Worm (Caenorhabditis elegans) whole organism, L2 larva: ENCODE data around the gene elo-8.

Experiments used
- C34F6.9 ChIP-seq: fragments of 150-350 bp; optimal IDR thresholded peaks from 2 replicates; lab custom pipeline; 2014; ENCODE audit warnings: missing biosample characterization, missing genetic modification characterization
- R02D3.7 ChIP-seq: fragments of 150-350 bp; optimal IDR thresholded peaks from 2 replicates; lab custom pipeline; 2014; ENCODE audit warnings: missing biosample characterization, missing genetic modification characterization
- Y55F3AM.14 ChIP-seq: fragments of 200-800 bp; sonication (Bioruptor generic); optimal IDR thresholded peaks from 2 replicates; lab custom pipeline; 2018; ENCODE audit warnings: mild to moderate bottlenecking, missing genetic modification characterization, missing compliant biosample characterization
- ZK546.5 ChIP-seq: sonication (generic microtip); optimal IDR thresholded peaks from 2 replicates; lab custom pipeline; 2017; ENCODE audit warnings: missing biosample characterization, missing genetic modification characterization
- alr-1 ChIP-seq: fragments of 150-350 bp; optimal IDR thresholded peaks from 2 replicates; lab custom pipeline; 2014; ENCODE audit warnings: missing biosample characterization, missing genetic modification characterization
- ama-1 ChIP-seq: fragments of 150-350 bp; optimal IDR thresholded peaks from 2 replicates; lab custom pipeline; 2018; ENCODE audit warnings: inconsistent platforms
- blmp-1 ChIP-seq: sonication (generic microtip); optimal IDR thresholded peaks from 2 replicates; lab custom pipeline; 2017; ENCODE audit warnings: missing genetic modification characterization, mild to moderate bottlenecking, missing compliant biosample characterization, antibody characterized with exemption, moderate library complexity; ENCODE audit not compliant: insufficient read depth
- ceh-82 ChIP-seq: fragments of 150-350 bp; optimal IDR thresholded peaks from 2 replicates; lab custom pipeline; 2014; ENCODE audit warnings: missing biosample characterization, missing genetic modification characterization
- dmd-4 ChIP-seq: sonication (generic microtip); optimal IDR thresholded peaks from 2 replicates; lab custom pipeline; 2017; ENCODE audit warnings: missing biosample characterization, missing genetic modification characterization
- egl-27 ChIP-seq: sonication (generic microtip); optimal IDR thresholded peaks from 3 replicates; lab custom pipeline; 2017; ENCODE audit warnings: missing biosample characterization, missing genetic modification reagents, missing genetic modification characterization
- elt-3 ChIP-seq: sonication (generic microtip); optimal IDR thresholded peaks from 2 replicates; lab custom pipeline; 2017; ENCODE audit warnings: missing biosample characterization, missing genetic modification characterization
- fos-1 ChIP-seq: fragments of 150-350 bp; optimal IDR thresholded peaks from 2 replicates; lab custom pipeline; 2014; ENCODE audit warnings: missing biosample characterization, missing genetic modification characterization
- gmeb-1 ChIP-seq: fragments of 150-350 bp; optimal IDR thresholded peaks from 2 replicates; lab custom pipeline; 2014; ENCODE audit warnings: missing biosample characterization, missing genetic modification characterization
- lin-11 ChIP-seq: fragments of 150-350 bp; sonication (generic microtip); optimal IDR thresholded peaks from 2 replicates; lab custom pipeline; 2014; ENCODE audit warnings: missing biosample characterization, missing genetic modification characterization, inconsistent platforms, mixed read lengths
- lin-39 ChIP-seq: fragments of 150-350 bp; optimal IDR thresholded peaks from 2 replicates; lab custom pipeline; 2014; ENCODE audit warnings: missing biosample characterization, missing genetic modification reagents, missing genetic modification characterization
- lsy-2 ChIP-seq, 2 experiments: fragments of 150-350 bp in 1 of 2; sonication (generic microtip) in 1 of 2; optimal IDR thresholded peaks; 2 replicates each; lab custom pipeline; 2014 to 2017; ENCODE audit warnings: missing biosample characterization in 2 of 2, missing genetic modification characterization in 2 of 2
- mbf-1 ChIP-seq: sonication (generic microtip); optimal IDR thresholded peaks from 2 replicates; lab custom pipeline; 2017; ENCODE audit warnings: missing biosample characterization, missing genetic modification characterization
- mdl-1 ChIP-seq, 2 experiments: fragments of 150-350 bp in 1 of 2; sonication (generic microtip) in 1 of 2; optimal IDR thresholded peaks; 2 replicates each; lab custom pipeline; 2017; ENCODE audit warnings: missing biosample characterization in 2 of 2, missing genetic modification characterization in 2 of 2
- nhr-11 ChIP-seq: fragments of 150-350 bp; optimal IDR thresholded peaks from 2 replicates; lab custom pipeline; 2014; ENCODE audit warnings: missing biosample characterization, missing genetic modification characterization
- nhr-129 ChIP-seq: fragments of 150-350 bp; optimal IDR thresholded peaks from 2 replicates; lab custom pipeline; 2014; ENCODE audit warnings: missing biosample characterization, missing genetic modification characterization
- nhr-21 ChIP-seq: fragments of 150-350 bp; optimal IDR thresholded peaks from 2 replicates; lab custom pipeline; 2014; ENCODE audit warnings: missing biosample characterization, missing genetic modification characterization
- nhr-237 ChIP-seq: fragments of 150-350 bp; optimal IDR thresholded peaks from 2 replicates; lab custom pipeline; 2014; ENCODE audit warnings: missing biosample characterization, missing genetic modification characterization
- nhr-25 ChIP-seq: fragments of 150-350 bp; sonication (generic microtip); optimal IDR thresholded peaks from 3 replicates; lab custom pipeline; 2014; ENCODE audit warnings: missing biosample characterization, missing genetic modification characterization
- peb-1 ChIP-seq: fragments of 150-350 bp; optimal IDR thresholded peaks from 2 replicates; lab custom pipeline; 2014; ENCODE audit warnings: missing biosample characterization, missing genetic modification characterization
- sma-3 ChIP-seq: sonication (generic microtip); optimal IDR thresholded peaks from 2 replicates; lab custom pipeline; 2016; ENCODE audit warnings: missing genetic modification reagents, missing genetic modification characterization, missing compliant biosample characterization
- sma-9 ChIP-seq, 2 experiments: fragments of 150-350 bp in 1 of 2; sonication (generic microtip) in 1 of 2; optimal IDR thresholded peaks; 2 replicates each; lab custom pipeline; 2014 to 2016; ENCODE audit warnings: missing genetic modification characterization in 2 of 2, mild to moderate bottlenecking in 1 of 2, missing biosample characterization in 1 of 2, missing compliant biosample characterization in 1 of 2, missing genetic modification reagents in 1 of 2, moderate library complexity in 1 of 2
- unc-39 ChIP-seq: fragments of 150-350 bp; optimal IDR thresholded peaks from 2 replicates; lab custom pipeline; 2014; ENCODE audit warnings: missing biosample characterization, missing genetic modification characterization
- unc-55 ChIP-seq: fragments of 150-350 bp; sonication (generic microtip); optimal IDR thresholded peaks from 3 replicates; lab custom pipeline; 2014; ENCODE audit warnings: missing biosample characterization, missing genetic modification reagents, missing genetic modification characterization
- zag-1 ChIP-seq: fragments of 150-350 bp; optimal IDR thresholded peaks from 2 replicates; lab custom pipeline; 2014; ENCODE audit warnings: missing biosample characterization, missing genetic modification characterization
- ztf-4 ChIP-seq: fragments of 150-350 bp; optimal IDR thresholded peaks from 2 replicates; lab custom pipeline; 2014; ENCODE audit warnings: missing biosample characterization, missing genetic modification characterization

Gene elo-8

DNA sequence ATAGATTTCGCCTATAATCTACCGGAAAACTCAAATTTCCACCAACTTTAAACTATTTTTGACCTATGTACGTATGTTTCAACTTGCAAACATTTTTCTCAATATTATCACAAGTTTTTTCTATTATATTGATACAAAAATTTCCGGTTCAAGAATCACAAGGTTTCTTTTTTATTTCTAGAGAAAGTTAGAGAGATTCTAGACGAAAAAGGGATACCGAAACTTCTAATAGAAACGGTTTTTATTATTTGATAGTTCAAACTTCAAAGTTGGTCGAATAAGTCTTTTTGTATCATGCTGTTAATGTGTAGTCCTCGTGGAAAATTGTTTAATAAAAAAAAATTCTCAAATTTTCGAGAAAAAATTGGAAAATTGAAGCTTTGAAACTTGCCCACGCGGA is 23.2 kb upstream of the elo-8 start:
- peak; percentile 23 for TF ChIP-seq sma-3
- peak; percentile 82 for TF ChIP-seq nhr-25 (tag; lab: Kevin White, UChicago)
- peak; percentile 75 for TF ChIP-seq sma-9 (GFP tag; optimal IDR thresholded peaks at IDR 0.05; lab: Kevin White, UChicago)
- no peak for TF ChIP-seq sma-9 (tag; optimal IDR thresholded peaks at IDR 0.05; lab: Kevin White, UChicago)
- TF ChIP-seq gmeb-1 = peak; percentile 23
- TF ChIP-seq dmd-4 = no peak
- peak; percentile 38 for TF ChIP-seq nhr-21 (tag; lab: Kevin White, UChicago)
- TF ChIP-seq blmp-1 (tag; lab: Kevin White, UChicago) = peak; percentile 70
- no peak for TF ChIP-seq lin-11 (tag; lab: Kevin White, UChicago)
- no peak for TF ChIP-seq ztf-4 (tag; lab: Kevin White, UChicago)
- TF ChIP-seq ceh-82 (tag; lab: Kevin White, UChicago) = no peak

DNA sequence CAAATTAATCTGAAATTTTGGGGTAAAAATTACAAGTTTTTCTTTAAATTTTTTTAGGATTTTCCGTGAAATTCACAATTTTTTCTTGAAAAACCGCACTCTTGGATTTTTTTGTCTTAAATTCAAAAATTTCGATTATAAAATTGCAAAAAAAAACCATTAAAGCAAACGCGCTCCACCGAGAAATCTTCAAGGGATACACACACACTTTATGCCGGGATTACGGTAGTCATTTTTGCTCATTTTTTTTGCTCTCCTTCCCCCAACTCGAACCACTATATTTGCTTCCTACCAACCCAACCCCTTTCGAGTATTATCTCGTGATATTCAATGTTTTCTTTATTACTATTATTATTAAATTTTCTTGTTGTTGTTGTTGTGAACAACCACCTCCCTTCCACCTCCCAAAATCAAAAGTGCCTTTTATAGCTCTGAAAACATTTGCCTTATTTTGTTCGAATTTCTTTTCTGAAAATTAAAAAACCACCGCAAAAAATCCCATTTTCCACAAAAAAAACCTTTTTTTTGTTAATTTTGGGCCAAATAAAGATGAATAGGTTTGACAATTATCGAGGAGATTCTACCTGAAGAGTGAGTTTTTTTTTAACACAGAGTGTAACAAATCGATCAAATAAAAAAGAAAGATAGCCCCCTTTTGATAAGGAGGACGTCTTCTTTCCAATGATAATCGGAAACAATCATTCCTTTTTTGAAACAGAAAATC is 20.0 kb upstream of the elo-8 start, which contains the start of gene Y47D3A.32:
Gene Y47D3A.32, plus strand, starts transcription at position 674 of the 724 bp plus-strand sequence.
- no peak for TF ChIP-seq egl-27 (tag; lab: Kevin White, UChicago)
- no peak for TF ChIP-seq unc-55 (GFP tag; lab: Kevin White, UChicago)
- TF ChIP-seq lsy-2 (tag; optimal IDR thresholded peaks at IDR 0.05; lab: Kevin White, UChicago) = no peak

DNA sequence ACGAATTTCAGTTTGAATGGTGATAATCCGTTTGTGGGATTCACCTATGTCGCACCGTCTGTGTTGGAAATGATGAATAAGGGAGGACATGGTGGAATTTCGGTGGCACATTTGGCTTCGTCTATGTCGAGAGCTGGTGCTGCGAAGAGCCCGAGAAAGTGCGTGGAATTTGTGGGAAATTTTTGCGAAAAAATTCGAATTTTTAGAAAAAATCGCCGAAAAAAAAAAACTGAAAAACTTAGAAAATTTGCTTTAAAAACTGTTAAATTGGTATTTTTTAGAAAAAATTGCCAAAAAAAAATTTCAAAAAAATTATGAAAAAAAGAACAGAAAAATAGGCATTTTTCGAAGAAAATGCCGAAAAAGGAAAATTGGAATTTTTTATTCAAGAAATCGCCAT is 17.0 kb upstream of the elo-8 start:
- TF ChIP-seq Y55F3AM.14 (no peak), sma-3 (no peak), lin-11 (tag; lab: Kevin White, UChicago) (no peak), unc-39 (tag; lab: Kevin White, UChicago) (no peak), peb-1 (tag; lab: Kevin White, UChicago) (no peak), mdl-1 (tag; optimal IDR thresholded peaks at IDR 0.05; lab: Kevin White, UChicago) (no peak), C34F6.9 (no peak), ama-1 (no peak), nhr-25 (tag; lab: Kevin White, UChicago) (no peak), nhr-11 (tag; lab: Kevin White, UChicago) (no peak), blmp-1 (tag; lab: Kevin White, UChicago) (no peak), R02D3.7 (no peak), fos-1 (tag; lab: Kevin White, UChicago) (no peak), nhr-237 (tag; lab: Kevin White, UChicago) (no peak), zag-1 (no peak), alr-1 (tag; lab: Kevin White, UChicago) (no peak), ZK546.5 (tag; lab: Kevin White, UChicago) (no peak)

DNA sequence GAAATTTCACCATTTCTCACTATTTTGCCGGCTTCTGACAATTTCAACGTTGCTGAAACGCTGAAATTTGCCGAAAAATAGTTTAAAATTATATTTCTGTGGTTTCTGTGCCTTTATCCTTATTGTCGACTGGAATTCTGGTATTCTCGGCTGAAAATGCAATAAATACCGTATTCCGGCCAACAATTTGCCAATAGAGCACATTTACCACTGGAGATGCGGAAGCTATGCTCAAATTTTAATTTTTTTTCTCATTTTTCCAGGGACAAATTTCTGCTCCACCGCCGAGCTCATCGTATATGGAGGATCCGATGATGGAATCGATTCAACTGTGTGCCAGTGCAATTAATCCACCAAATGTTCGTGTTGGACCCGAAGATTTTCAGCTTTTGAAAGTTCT is 14.7 kb upstream of the elo-8 start:
- TF ChIP-seq nhr-237 (tag; lab: Kevin White, UChicago) (no peak), ZK546.5 (tag; lab: Kevin White, UChicago) (no peak), fos-1 (tag; lab: Kevin White, UChicago) (no peak), elt-3 (no peak), lin-39 (no peak), sma-3 (no peak), nhr-21 (tag; lab: Kevin White, UChicago) (no peak), nhr-129 (tag; lab: Kevin White, UChicago) (no peak), R02D3.7 (no peak)

DNA sequence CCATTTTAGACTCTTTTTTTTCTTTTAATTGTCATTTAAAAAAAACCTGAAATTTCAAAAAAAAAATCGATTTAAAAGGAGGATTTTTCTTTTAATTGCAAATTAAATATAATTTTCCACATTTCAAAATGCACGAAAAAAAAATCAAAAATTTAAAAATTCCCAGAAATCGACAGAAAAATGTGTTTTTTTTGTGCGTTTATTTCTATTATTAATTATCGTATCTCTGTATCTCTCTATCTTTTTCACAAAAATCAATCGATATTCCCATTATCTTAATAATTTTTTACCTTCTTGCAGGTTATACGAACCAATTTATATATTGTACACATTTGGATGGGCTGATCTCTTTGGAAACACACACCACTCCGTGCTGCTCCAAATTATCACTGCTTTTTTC is 13.0 kb upstream of the elo-8 start, which contains the start of gene rsks-1:
Gene rsks-1, plus strand, starts transcription at position 301 of the 400 bp plus-strand sequence.
- TF ChIP-seq nhr-237 (tag; lab: Kevin White, UChicago) (no peak), C34F6.9 (no peak)

DNA sequence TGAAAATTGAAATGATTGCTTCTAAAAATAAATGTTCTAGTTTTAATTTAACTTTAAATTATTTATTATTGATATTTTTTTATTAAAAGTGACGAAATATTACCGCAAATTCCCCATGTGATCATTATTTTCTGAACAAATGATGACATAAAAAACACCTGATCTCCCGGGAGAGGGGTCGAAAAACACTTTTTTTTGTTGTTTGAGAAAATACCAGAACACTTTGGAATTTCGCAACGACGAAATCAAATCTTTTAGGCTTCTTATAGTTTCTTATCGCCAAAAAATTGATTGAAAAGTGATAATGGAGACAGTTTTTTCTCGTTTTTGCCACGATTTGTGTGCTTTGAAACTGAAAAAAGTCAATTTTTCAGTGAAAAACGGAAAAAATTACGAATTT is 12.5 kb upstream of the elo-8 start:
- TF ChIP-seq mbf-1 = no peak
- TF ChIP-seq ceh-82 (tag; lab: Kevin White, UChicago) = no peak
- TF ChIP-seq gmeb-1 = peak; percentile 18
